8 worm cellular contexts compared by ENCODE assay signal in genomic region chrIV:5133791-5134370, ce11.
TF ChIP-seq lines count a peak whose summit lies in the region.

No protein-coding gene starts in this region.

TF ChIP-seq in whole organism, L1 larva, 84 proteins besides CTCF, POLR2A, EP300 and RAD21 (continues in another document):
- TF ChIP-seq isw-1 (GFP tag; IDR thresholded peaks at IDR 0.05; lab: Robert Waterston, UW) (no peak), ceh-88 (GFP tag; IDR thresholded peaks at IDR 0.05; lab: Robert Waterston, UW) (no peak), lir-3 (tag; optimal IDR thresholded peaks at IDR 0.05; lab: Kevin White, UChicago; ENCODE audit: poor library complexity) (no peak), ets-5 (GFP tag; IDR thresholded peaks at IDR 0.05; lab: Robert Waterston, UW) (no peak), lin-35 (GFP tag; optimal IDR thresholded peaks at IDR 0.05; lab: Kevin White, UChicago) (peak; percentile 11 to 34), pax-3 (tag; optimal IDR thresholded peaks at IDR 0.05; lab: Kevin White, UChicago) (no peak), grh-1 (GFP tag; IDR thresholded peaks at IDR 0.05; lab: Robert Waterston, UW) (no peak), skn-1 (tag; optimal IDR thresholded peaks at IDR 0.05; lab: Kevin White, UChicago) (no peak), blmp-1 (tag; optimal IDR thresholded peaks at IDR 0.05; lab: Kevin White, UChicago) (peak; percentile 92), aha-1 (tag; optimal IDR thresholded peaks at IDR 0.05; lab: Kevin White, UChicago) (no peak), ztf-11 (tag; optimal IDR thresholded peaks at IDR 0.05; lab: Kevin White, UChicago) (peak in 1 of 2 experiments; percentile 16)

TF ChIP-seq in whole organism, L2 larva, 48 proteins besides CTCF, POLR2A, EP300 and RAD21 (continues in another document):
- TF ChIP-seq snpc-4 (tag; optimal IDR thresholded peaks at IDR 0.05; lab: Kevin White, UChicago) (no peak), Y55F3AM.14 (GFP tag; optimal IDR thresholded peaks at IDR 0.05; lab: Kevin White, UChicago) (no peak), mdl-1 (tag; optimal IDR thresholded peaks at IDR 0.05; lab: Kevin White, UChicago) (no peak), blmp-1 (tag; optimal IDR thresholded peaks at IDR 0.05; lab: Kevin White, UChicago; ENCODE audit: insufficient read depth) (peak; percentile 79), mab-5 (tag; optimal IDR thresholded peaks at IDR 0.05; lab: Kevin White, UChicago) (no peak), lin-11 (tag; optimal IDR thresholded peaks at IDR 0.05; lab: Kevin White, UChicago) (no peak), nhr-11 (tag; optimal IDR thresholded peaks at IDR 0.05; lab: Kevin White, UChicago) (no peak), F13H6.1 (tag; optimal IDR thresholded peaks at IDR 0.05; lab: Kevin White, UChicago) (peak; percentile 41), nhr-21 (tag; optimal IDR thresholded peaks at IDR 0.05; lab: Kevin White, UChicago) (peak; percentile 43), zag-1 (tag; optimal IDR thresholded peaks at IDR 0.05; lab: Kevin White, UChicago) (peak; percentile 7), aly-2 (tag; optimal IDR thresholded peaks at IDR 0.05; lab: Kevin White, UChicago) (no peak), lin-13 (GFP tag; optimal IDR thresholded peaks at IDR 0.05; lab: Kevin White, UChicago) (no peak)

TF ChIP-seq in whole organism, L3 larva, 47 proteins besides CTCF, POLR2A, EP300 and RAD21 (continues in another document):
- no peak for TF ChIP-seq daf-12 (tag; optimal IDR thresholded peaks at IDR 0.05; lab: Kevin White, UChicago)
- TF ChIP-seq elt-3 (tag; optimal IDR thresholded peaks at IDR 0.05; lab: Kevin White, UChicago) = peak in 1 of 3 experiments; percentile 11
- TF ChIP-seq elt-2 (tag; optimal IDR thresholded peaks at IDR 0.05; lab: Kevin White, UChicago) = peak; percentile 39
- peak; percentile 68 for TF ChIP-seq pqm-1 (tag; optimal IDR thresholded peaks at IDR 0.05; lab: Kevin White, UChicago)
- TF ChIP-seq ZK546.5 (tag; optimal IDR thresholded peaks at IDR 0.05; lab: Kevin White, UChicago) = no peak
- peak; percentile 46 for TF ChIP-seq nfya-1 (tag; optimal IDR thresholded peaks at IDR 0.05; lab: Kevin White, UChicago; ENCODE audit: insufficient read depth)
- no peak for TF ChIP-seq skn-1 (tag; optimal IDR thresholded peaks at IDR 0.05; lab: Kevin White, UChicago)
- TF ChIP-seq lsy-12 (tag; optimal IDR thresholded peaks at IDR 0.05; lab: Kevin White, UChicago) = peak; percentile 1
- peak; percentile 69 for TF ChIP-seq nhr-23 (tag; optimal IDR thresholded peaks at IDR 0.05; lab: Kevin White, UChicago)
- no peak for TF ChIP-seq lin-39 (tag; optimal IDR thresholded peaks at IDR 0.05; lab: Kevin White, UChicago)
- TF ChIP-seq fos-1 (tag; optimal IDR thresholded peaks at IDR 0.05; lab: Kevin White, UChicago) = no peak
- peak; percentile 21 for TF ChIP-seq ceh-28 (tag; optimal IDR thresholded peaks at IDR 0.05; lab: Kevin White, UChicago)

TF ChIP-seq in whole organism, L4 larva, 104 proteins besides CTCF, POLR2A, EP300 and RAD21 (continues in another document):
- TF ChIP-seq madf-9 (GFP tag; conservative IDR thresholded peaks at IDR 0.05; lab: Robert Waterston, UW) (no peak), gei-8 (GFP tag; optimal IDR thresholded peaks at IDR 0.05; lab: Kevin White, UChicago) (no peak), ceh-32 (tag; optimal IDR thresholded peaks at IDR 0.05; lab: Kevin White, UChicago; ENCODE audit: poor library complexity) (no peak), hlh-30 (tag; optimal IDR thresholded peaks at IDR 0.05; lab: Kevin White, UChicago; ENCODE audit: insufficient read depth) (peak; percentile 57), dmd-9 (GFP tag; IDR thresholded peaks at IDR 0.05; lab: Robert Waterston, UW) (no peak), cey-2 (tag; optimal IDR thresholded peaks at IDR 0.05; lab: Kevin White, UChicago; ENCODE audit: borderline replicate concordance, insufficient read depth) (no peak), nhr-76 (tag; optimal IDR thresholded peaks at IDR 0.05; lab: Kevin White, UChicago) (no peak), dve-1 (tag; optimal IDR thresholded peaks at IDR 0.05; lab: Kevin White, UChicago; ENCODE audit: insufficient read depth) (peak; percentile 29), ceh-82 (tag; optimal IDR thresholded peaks at IDR 0.05; lab: Kevin White, UChicago) (no peak), D1046.2 (GFP tag; IDR thresholded peaks at IDR 0.05; lab: Robert Waterston, UW) (no peak)

TF ChIP-seq in whole organism, late embryonic, 69 proteins besides CTCF, POLR2A, EP300 and RAD21 (continues in another document):
- TF ChIP-seq tbx-7 (tag; optimal IDR thresholded peaks at IDR 0.05; lab: Kevin White, UChicago) (no peak), lim-6 (tag; optimal IDR thresholded peaks at IDR 0.05; lab: Kevin White, UChicago) (no peak), unc-42 (tag; optimal IDR thresholded peaks at IDR 0.05; lab: Kevin White, UChicago) (peak; percentile 42), hlh-30 (tag; optimal IDR thresholded peaks at IDR 0.05; lab: Kevin White, UChicago; ENCODE audit: insufficient read depth) (no peak), mec-3 (tag; optimal IDR thresholded peaks at IDR 0.05; lab: Kevin White, UChicago; ENCODE audit: borderline replicate concordance) (no peak), fkh-6 (tag; optimal IDR thresholded peaks at IDR 0.05; lab: Kevin White, UChicago) (no peak), C08G9.2 (tag; optimal IDR thresholded peaks at IDR 0.05; lab: Kevin White, UChicago) (no peak), sox-2 (GFP tag; IDR thresholded peaks at IDR 0.05; lab: Robert Waterston, UW) (no peak), dmd-4 (tag; optimal IDR thresholded peaks at IDR 0.05; lab: Kevin White, UChicago; ENCODE audit: borderline replicate concordance) (no peak), unc-3 (GFP tag; conservative IDR thresholded peaks at IDR 0.05; lab: Robert Waterston, UW) (no peak), unc-3 (tag; optimal IDR thresholded peaks at IDR 0.05; lab: Kevin White, UChicago) (no peak), rnt-1 (tag; optimal IDR thresholded peaks at IDR 0.05; lab: Kevin White, UChicago) (peak; percentile 5), tbx-2 (tag; optimal IDR thresholded peaks at IDR 0.05; lab: Kevin White, UChicago) (peak; percentile 17)

TF ChIP-seq in whole organism, midembryonic, 9 proteins besides CTCF, POLR2A, EP300 and RAD21:
- TF ChIP-seq klf-2 (GFP tag; conservative IDR thresholded peaks at IDR 0.05; lab: Robert Waterston, UW) = no peak
- TF ChIP-seq ztf-23 (GFP tag; IDR thresholded peaks at IDR 0.05; lab: Robert Waterston, UW) = no peak
- TF ChIP-seq ref-1 (GFP tag; conservative IDR thresholded peaks at IDR 0.05; lab: Robert Waterston, UW) = 0 out of 2 replicates have a peak, but pooled peaks have one; percentile 22
- no peak for TF ChIP-seq flt-1 (GFP tag; IDR thresholded peaks at IDR 0.05; lab: Robert Waterston, UW)

TF ChIP-seq in whole organism, mixed stage, embryonic, 35 proteins besides CTCF, POLR2A, EP300 and RAD21 (continues in another document):
- peak; percentile 63 for TF ChIP-seq ces-1 (GFP tag; optimal IDR thresholded peaks at IDR 0.05; lab: Kevin White, UChicago)
- TF ChIP-seq mab-5 (tag; optimal IDR thresholded peaks at IDR 0.05; lab: Kevin White, UChicago) = no peak
- TF ChIP-seq ceh-83 (GFP tag; optimal IDR thresholded peaks at IDR 0.05; lab: Kevin White, UChicago) = no peak
- TF ChIP-seq elt-1 (tag; optimal IDR thresholded peaks at IDR 0.05; lab: Kevin White, UChicago; ENCODE audit: borderline replicate concordance, insufficient read depth) = no peak
- no peak for TF ChIP-seq pha-4 (tag; optimal IDR thresholded peaks at IDR 0.05; lab: Kevin White, UChicago)
- TF ChIP-seq ceh-43 (GFP tag; optimal IDR thresholded peaks at IDR 0.05; lab: Kevin White, UChicago) = no peak
- TF ChIP-seq elt-3 (tag; optimal IDR thresholded peaks at IDR 0.05; lab: Kevin White, UChicago) = peak; percentile 15
- TF ChIP-seq lin-13 (tag; optimal IDR thresholded peaks at IDR 0.05; lab: Kevin White, UChicago) = no peak
- TF ChIP-seq ztf-11 (tag; optimal IDR thresholded peaks at IDR 0.05; lab: Kevin White, UChicago) = no peak
- no peak for TF ChIP-seq drap-1 (GFP tag; optimal IDR thresholded peaks at IDR 0.05; lab: Kevin White, UChicago)
- TF ChIP-seq flh-1 (GFP tag; optimal IDR thresholded peaks at IDR 0.05; lab: Kevin White, UChicago) = no peak
- no peak for TF ChIP-seq blmp-1 (tag; optimal IDR thresholded peaks at IDR 0.05; lab: Kevin White, UChicago)
- TF ChIP-seq hlh-1 (tag; optimal IDR thresholded peaks at IDR 0.05; lab: Kevin White, UChicago) = peak; percentile 68
- no peak for TF ChIP-seq mep-1 (tag; optimal IDR thresholded peaks at IDR 0.05; lab: Kevin White, UChicago)
- no peak for TF ChIP-seq snpc-4 (tag; optimal IDR thresholded peaks at IDR 0.05; lab: Kevin White, UChicago)
- no peak for TF ChIP-seq tbx-8 (GFP tag; optimal IDR thresholded peaks at IDR 0.05; lab: Kevin White, UChicago)
- TF ChIP-seq zip-8 (tag; optimal IDR thresholded peaks at IDR 0.05; lab: Kevin White, UChicago) = no peak
- peak; percentile 82 for TF ChIP-seq unc-120 (tag; optimal IDR thresholded peaks at IDR 0.05; lab: Kevin White, UChicago; ENCODE audit: poor library complexity, severe bottlenecking)

TF ChIP-seq in whole organism, young adult, 124 proteins besides CTCF, POLR2A, EP300 and RAD21:
- TF ChIP-seq ceh-79 (tag; optimal IDR thresholded peaks at IDR 0.05; lab: Kevin White, UChicago) = no peak
- TF ChIP-seq nhr-80 (tag; optimal IDR thresholded peaks at IDR 0.05; lab: Kevin White, UChicago) = peak; percentile 52
- TF ChIP-seq nfya-1 (tag; optimal IDR thresholded peaks at IDR 0.05; lab: Kevin White, UChicago; ENCODE audit: borderline replicate concordance, insufficient read depth) = no peak
- no peak for TF ChIP-seq Y53F4B.3 (GFP tag; IDR thresholded peaks at IDR 0.05; lab: Robert Waterston, UW)
- no peak for TF ChIP-seq nfyb-1 (GFP tag; IDR thresholded peaks at IDR 0.05; lab: Robert Waterston, UW)
- TF ChIP-seq hlh-12 (tag; optimal IDR thresholded peaks at IDR 0.05; lab: Kevin White, UChicago) = no peak
- peak; percentile 22 to 77 for TF ChIP-seq let-607 (tag; optimal IDR thresholded peaks at IDR 0.05; lab: Kevin White, UChicago)
- no peak for TF ChIP-seq bed-1 (GFP tag; IDR thresholded peaks at IDR 0.05; lab: Robert Waterston, UW)
- no peak for TF ChIP-seq ceh-58 (GFP tag; IDR thresholded peaks at IDR 0.05; lab: Robert Waterston, UW)
